Fruit fly (Drosophila melanogaster) whole organism: Measurements from ENCODE around the gene TotF.

ENCODE experiments used
- CG8478 ChIP-seq: fragments of >200 bp; optimal IDR thresholded peaks from 2 replicates; lab custom pipeline; 2018; ENCODE audit warnings: inconsistent platforms
- Dll ChIP-seq: fragments of >200 bp; optimal IDR thresholded peaks from 2 replicates; lab custom pipeline; 2017
- EcR ChIP-seq, 2 experiments: fragments of >200 bp; optimal IDR thresholded peaks; 2 replicates each; lab custom pipeline; 2017; ENCODE audit warnings: missing biosample characterization in 2 of 2, missing genetic modification characterization in 2 of 2, missing genetic modification reagents in 2 of 2
- pan ChIP-seq: fragments of >200 bp; optimal IDR thresholded peaks from 2 replicates; lab custom pipeline; 2017
- psq ChIP-seq: fragments of >200 bp; optimal IDR thresholded peaks from 2 replicates; lab custom pipeline; 2017
- usp ChIP-seq: fragments of >200 bp; optimal IDR thresholded peaks from 2 replicates; lab custom pipeline; 2017; ENCODE audit warnings: missing biosample characterization, missing genetic modification characterization, mixed read lengths

The TotF gene

DNA sequence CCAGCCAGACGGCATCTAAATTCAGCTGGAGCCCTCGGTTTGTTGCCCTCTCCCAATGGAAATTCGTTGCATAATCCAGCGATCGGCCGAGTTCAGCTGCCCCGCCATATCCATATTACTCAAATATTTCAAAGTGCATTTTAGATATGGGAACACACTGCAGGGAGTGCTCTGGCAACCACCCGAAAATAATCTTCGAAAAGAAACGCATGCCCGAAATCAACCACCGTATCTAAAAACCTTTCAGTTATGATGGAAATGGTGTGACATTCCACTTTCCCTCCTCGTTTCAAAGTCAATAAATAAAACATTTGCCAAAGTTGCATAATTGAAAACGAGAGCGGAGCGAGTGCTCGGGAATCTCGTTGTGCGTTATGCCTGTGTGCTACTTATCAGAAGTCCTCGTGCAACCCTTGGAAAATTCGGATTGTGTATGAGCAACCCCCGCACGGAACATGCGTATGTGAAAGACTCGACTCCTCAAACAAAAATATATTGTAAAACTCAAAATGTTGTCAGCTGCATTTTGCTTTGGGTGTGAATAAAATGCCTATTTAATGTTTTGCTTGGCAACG lies 9.4 kb downstream of the TotF start:
- TF ChIP-seq Dll (lab: Kevin White, UChicago) (no peak), EcR (GFP tag; optimal IDR thresholded peaks at IDR 0.05; lab: Kevin White, UChicago) (no peak), usp (GFP tag; lab: Kevin White, UChicago) (no peak), psq (no peak), pan (lab: Kevin White, UChicago) (no peak), CG8478 (lab: Kevin White, UChicago) (no peak)

DNA sequence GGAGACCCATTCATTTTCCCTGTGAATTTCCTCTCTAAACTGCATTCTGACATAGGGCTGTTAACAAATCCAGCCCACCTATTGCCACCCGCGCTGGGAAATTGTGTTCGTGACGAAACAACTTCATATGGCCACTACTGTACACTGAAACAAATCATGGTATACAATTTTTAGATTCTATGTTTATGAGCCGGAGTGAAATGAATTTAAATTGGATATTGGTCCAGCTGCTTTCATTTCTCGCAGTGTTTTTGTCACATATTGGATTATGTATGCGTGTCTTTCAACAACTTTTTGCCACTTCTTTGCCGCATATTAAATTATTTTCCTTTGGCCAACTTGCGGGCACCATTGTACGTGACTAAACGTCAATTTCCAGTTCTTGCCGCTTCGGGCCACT lies 12.7 kb downstream of the TotF start:
- no peak for TF ChIP-seq CG8478 (lab: Kevin White, UChicago)
- TF ChIP-seq Dll (lab: Kevin White, UChicago) = no peak
- TF ChIP-seq EcR (GFP tag; optimal IDR thresholded peaks at IDR 0.05; lab: Kevin White, UChicago) = no peak
- no peak for TF ChIP-seq psq
- no peak for TF ChIP-seq usp (GFP tag; lab: Kevin White, UChicago)
- no peak for TF ChIP-seq pan (lab: Kevin White, UChicago)

DNA sequence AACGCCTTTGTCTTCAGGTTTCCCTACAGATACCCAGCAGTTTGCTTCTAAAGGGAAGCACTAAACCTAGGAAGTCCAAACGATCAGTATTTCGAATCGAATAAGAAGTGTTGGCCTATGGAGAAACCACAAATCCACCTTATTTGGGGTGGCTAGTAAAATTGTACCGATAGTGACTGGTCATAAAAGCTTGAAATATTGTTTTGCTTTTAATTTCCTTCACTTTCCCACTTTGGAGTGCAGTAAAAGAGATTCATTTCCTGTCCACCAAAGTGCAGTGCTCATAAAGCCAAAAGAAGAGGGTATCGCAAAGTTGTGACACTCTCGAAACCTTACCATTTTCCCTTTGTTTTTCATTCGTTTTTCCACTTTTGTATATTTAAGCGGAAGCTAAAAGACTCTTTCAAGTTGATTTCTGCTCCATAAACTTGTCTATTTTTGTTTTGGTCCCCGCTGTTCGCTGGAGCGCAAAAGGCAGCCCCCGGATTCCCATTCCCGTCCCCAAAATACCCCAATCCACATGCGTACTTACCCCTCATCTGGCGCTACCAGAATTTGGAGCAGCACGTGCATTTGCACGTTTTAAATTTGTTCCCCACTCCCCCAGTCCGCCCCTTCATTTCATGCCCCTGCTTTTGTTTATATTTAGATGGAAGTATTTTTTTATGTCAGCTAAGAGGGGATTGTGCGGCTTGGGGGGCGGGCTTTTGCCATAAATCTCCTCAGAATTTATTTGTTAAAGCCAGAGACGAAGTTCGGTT lies 13.5 kb downstream of the TotF start:
- TF ChIP-seq psq (no peak), EcR (GFP tag; optimal IDR thresholded peaks at IDR 0.05; lab: Kevin White, UChicago) (no peak)

DNA sequence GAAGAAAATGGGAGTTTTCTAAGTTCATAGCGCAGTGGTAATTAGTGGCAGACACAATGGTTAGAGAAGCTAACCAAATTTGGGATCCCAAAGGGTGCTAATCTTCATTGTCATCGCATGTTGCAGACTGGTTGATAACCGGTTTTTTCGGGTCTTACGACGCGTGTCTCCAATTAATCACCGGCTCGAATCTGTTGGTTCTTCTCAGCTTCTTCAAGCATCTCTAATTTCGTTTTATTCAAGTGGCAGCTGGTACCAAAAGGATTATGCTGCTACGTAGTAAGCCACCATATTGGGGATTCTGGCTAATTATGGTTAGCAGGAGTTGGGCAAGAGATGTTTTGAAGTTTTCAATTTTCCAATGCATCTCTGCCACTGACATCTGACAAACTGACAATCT lies 15.2 kb downstream of the TotF start:
- TF ChIP-seq usp (GFP tag; lab: Kevin White, UChicago) = no peak

DNA sequence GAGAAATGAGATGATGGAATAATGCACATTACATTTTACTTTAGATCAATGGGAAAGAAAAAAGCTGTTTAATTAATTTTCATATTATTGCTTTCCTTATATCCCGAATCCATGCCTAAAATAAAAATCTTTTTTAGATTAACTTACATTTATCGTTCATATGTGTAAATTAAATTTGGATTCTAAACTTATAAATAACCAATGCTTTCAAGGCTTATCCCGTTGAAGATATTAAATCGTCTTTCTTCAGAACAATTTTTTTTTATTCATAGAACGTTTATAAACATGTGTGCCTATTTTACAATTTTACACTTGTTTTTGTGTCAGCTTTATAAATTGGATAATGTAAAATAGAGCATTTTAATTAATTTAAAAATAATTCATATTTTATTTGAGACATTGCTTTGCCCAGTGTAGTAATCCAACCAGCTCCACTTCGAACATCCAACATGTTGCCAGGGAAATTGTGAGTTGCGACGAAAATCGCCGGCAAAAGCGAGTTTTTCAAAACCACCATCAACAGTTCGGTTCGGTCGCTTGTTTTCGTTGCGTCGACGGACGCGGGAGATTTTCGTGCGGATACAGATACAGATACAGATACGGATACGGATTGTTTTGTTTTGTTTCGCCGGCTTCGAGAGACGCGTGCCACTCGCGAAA lies 16.5 kb downstream of the TotF start:
- TF ChIP-seq EcR (GFP tag; optimal IDR thresholded peaks at IDR 0.05; lab: Kevin White, UChicago) (no peak), pan (lab: Kevin White, UChicago) (no peak), usp (GFP tag; lab: Kevin White, UChicago) (no peak), Dll (lab: Kevin White, UChicago) (no peak), psq (no peak), CG8478 (lab: Kevin White, UChicago) (no peak)

DNA sequence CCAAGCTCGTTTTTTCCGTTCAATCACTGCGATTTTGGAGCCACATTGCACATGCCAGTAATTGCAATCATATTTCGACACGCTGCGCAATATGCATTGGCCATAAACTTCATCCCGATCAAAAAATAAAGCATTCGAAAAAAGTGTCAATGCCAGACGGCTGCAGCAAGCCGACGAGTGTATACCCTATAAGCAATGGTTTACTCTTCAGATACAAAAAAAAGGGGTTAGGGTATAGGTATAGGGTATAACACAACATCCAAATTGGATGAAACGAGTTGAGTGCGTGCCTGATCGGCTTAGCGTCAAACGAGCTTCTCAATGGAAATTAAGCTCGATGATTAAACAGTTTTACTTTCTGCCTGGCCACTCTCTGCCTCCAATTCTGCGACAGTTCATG lies 17.4 kb downstream of the TotF start:
- TF ChIP-seq psq (no peak), EcR (GFP tag; optimal IDR thresholded peaks at IDR 0.05; lab: Kevin White, UChicago) (no peak), Dll (lab: Kevin White, UChicago) (no peak), CG8478 (lab: Kevin White, UChicago) (no peak), usp (GFP tag; lab: Kevin White, UChicago) (no peak), pan (lab: Kevin White, UChicago) (no peak)

DNA sequence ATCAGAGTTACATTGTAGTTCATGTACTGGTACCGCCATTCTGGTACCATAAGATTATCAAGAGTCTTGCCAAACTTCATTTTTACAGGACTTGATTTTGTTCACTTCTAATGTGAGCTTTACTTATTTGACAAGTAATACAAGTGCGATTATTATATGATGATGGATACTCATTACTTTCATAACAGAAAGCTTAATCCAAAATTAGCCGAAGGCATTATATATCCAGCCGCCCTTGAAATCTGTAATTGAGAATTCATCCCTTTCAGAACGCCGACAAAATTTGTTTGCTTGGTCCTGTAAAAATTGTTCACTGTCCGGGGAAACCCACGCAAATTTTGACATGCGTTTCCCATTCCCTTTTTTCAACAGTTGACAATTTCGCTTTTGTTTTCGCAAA lies 19.7 kb downstream of the TotF start, which contains the start of gene CG10481:
Gene CG10481 (minus strand): TSS at position 101 of the 400 bp plus-strand sequence.
- no peak for TF ChIP-seq usp (GFP tag; lab: Kevin White, UChicago)
- TF ChIP-seq Dll (lab: Kevin White, UChicago) = no peak
- no peak for TF ChIP-seq pan (lab: Kevin White, UChicago)
- TF ChIP-seq psq = no peak

DNA sequence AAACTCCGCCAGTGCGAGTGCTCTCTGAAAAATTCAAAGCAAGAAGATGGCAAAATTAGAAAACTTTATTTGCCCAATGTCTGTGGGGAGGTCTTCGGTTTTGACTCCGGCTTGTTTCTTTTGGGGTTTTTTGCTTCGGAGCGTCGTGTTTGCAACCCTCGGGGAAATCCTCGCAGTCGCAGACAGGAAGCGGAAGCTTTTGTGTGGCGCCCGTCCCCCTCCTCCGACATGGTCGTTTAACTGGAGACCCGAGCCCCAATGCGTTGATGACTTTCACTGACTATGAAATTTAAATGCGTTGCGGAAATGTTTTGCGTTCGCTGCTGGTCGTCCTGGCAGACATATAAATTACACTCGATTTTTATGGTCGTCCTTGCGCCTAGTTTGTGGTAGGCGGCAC lies 23.8 kb downstream of the TotF start:
- TF ChIP-seq psq (no peak), EcR (GFP tag; optimal IDR thresholded peaks at IDR 0.05; lab: Kevin White, UChicago) (no peak), CG8478 (lab: Kevin White, UChicago) (no peak), Dll (lab: Kevin White, UChicago) (no peak), usp (GFP tag; lab: Kevin White, UChicago) (no peak), pan (lab: Kevin White, UChicago) (no peak)

DNA sequence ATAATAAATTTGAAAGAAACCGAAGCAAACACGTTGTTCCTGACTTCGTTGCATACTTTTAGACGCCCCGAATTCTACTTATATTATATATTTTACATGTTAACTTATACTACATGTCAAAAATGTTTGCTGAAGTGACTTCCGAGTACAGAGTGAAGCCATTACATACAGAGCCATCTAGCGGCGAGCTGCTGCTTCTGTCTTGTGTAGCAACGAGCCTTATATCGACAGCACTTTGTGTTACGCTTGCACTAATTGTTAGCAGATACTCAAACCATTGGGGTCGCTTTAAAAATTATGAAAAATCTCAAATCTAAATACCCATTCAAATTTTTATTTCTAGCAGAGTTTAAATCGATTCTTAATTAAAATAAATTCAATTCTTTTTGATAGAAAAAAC lies 24.7 kb downstream of the TotF start:
- TF ChIP-seq CG8478 (lab: Kevin White, UChicago) (no peak), Dll (lab: Kevin White, UChicago) (no peak), pan (lab: Kevin White, UChicago) (no peak), psq (no peak), EcR (GFP tag; optimal IDR thresholded peaks at IDR 0.05; lab: Kevin White, UChicago) (no peak), usp (GFP tag; lab: Kevin White, UChicago) (no peak)

DNA sequence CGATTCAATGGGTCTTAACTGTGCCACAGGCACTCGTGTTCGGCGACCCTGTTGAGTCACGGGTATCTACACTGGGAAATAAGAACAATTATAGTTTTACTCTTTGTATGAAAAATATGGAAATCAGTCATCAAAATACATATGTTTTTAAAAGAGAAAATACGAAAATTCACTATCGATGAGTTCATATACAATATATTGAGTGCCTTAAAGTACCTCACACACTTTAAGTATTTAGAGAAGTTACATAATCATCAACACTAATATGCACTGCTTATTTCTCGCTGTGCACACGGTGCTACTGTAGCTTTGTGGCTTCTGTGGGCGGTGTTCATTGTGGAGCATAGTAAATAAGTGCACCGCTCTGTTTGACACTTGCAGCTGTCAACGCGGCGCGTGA lies 27.7 kb downstream of the TotF start:
- TF ChIP-seq usp (GFP tag; lab: Kevin White, UChicago) (no peak), psq (no peak), Dll (lab: Kevin White, UChicago) (no peak), EcR (GFP tag; optimal IDR thresholded peaks at IDR 0.05; lab: Kevin White, UChicago) (no peak), CG8478 (lab: Kevin White, UChicago) (no peak), pan (lab: Kevin White, UChicago) (no peak)

DNA sequence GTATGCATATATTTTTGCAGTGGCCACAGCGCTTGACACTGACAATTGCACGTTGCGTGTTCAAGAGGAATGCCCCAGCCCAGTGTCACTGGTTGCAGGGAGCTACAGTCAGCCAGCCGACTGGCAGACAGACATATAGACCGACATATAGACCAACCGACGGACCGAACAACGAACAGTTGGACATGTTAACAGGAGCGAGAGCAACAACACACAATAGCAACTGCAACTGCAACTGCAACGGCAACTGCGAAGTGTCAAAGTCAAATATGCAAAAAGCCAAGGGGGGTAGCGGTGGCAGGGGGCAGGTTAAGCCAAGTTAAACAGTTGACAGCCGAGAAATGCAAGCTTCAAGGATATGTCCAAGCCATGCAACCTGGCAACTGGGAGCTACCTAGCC lies 37.2 kb downstream of the TotF start:
- TF ChIP-seq pan (lab: Kevin White, UChicago) (no peak), CG8478 (lab: Kevin White, UChicago) (no peak), psq (no peak), usp (GFP tag; lab: Kevin White, UChicago) (no peak), EcR (GFP tag; optimal IDR thresholded peaks at IDR 0.05; lab: Kevin White, UChicago) (no peak), Dll (lab: Kevin White, UChicago) (no peak)

DNA sequence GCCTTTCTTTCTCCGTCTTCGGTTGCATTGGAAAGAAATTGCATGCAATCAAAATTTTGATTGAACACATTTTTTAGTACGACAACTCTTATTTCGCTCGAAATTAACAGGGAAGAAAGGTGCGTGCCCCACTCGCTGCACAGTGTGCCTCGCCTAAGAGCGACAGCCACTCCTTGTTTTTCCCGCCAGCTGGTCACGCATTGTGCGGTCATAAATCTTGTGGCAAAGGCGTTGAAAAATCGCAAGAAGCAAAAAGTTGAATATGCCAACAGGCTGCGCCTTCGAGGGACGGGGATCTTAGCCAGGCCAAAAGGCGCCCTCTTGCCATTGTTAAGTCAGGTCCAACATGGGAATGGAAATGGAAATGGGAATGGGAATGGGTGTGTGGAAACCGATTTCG lies 40.1 kb downstream of the TotF start:
- no peak for TF ChIP-seq EcR (GFP tag; optimal IDR thresholded peaks at IDR 0.05; lab: Kevin White, UChicago)
- TF ChIP-seq Dll (lab: Kevin White, UChicago) = no peak
- TF ChIP-seq psq = no peak
- no peak for TF ChIP-seq CG8478 (lab: Kevin White, UChicago)
- TF ChIP-seq pan (lab: Kevin White, UChicago) = no peak
- TF ChIP-seq usp (GFP tag; lab: Kevin White, UChicago) = no peak
